Worm (Caenorhabditis elegans): ENCODE data around the gene B0238.15.

DNA sequence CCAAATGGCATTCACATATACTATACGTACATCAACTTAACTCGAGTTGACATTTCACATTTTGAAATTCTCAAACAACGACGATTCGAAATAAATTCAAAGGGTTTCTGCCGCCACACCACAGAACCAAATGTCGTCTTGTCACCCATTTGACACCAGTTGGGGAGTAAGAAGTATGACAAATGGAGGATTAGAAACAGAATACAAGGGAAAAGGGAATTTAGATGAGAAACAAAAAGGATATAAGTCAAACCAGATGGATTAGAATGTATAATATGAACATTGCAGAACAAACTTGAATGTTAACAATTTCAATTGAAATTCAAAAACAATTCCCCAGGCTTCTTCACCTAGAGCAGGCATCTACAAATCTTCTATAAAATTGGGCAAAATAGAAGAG is 38.3 kb upstream of the B0238.15 start:
- TF ChIP-seq unc-62 (GFP tag; optimal IDR thresholded peaks at IDR 0.05 in 1 of 2): peak in 1 of 2 experiments; percentile 79
- TF ChIP-seq unc-62 (tag; optimal IDR thresholded peaks at IDR 0.05): no peak
- TF ChIP-seq hmg-1.1 (GFP tag; IDR thresholded peaks at IDR 0.05): no peak
- no peak for TF ChIP-seq daf-19 (GFP tag; conservative IDR thresholded peaks at IDR 0.05)
- no peak for TF ChIP-seq nhr-237 (tag; optimal IDR thresholded peaks at IDR 0.05)
- no peak for TF ChIP-seq pqm-1 (tag; optimal IDR thresholded peaks at IDR 0.05)
- no peak for TF ChIP-seq unc-39 (tag; optimal IDR thresholded peaks at IDR 0.05)
- no peak for TF ChIP-seq lin-15B (tag; optimal IDR thresholded peaks at IDR 0.05)
- TF ChIP-seq nhr-10 (tag; optimal IDR thresholded peaks at IDR 0.05): no peak
- TF ChIP-seq dmd-6 (GFP tag; IDR thresholded peaks at IDR 0.05): no peak
- no peak for TF ChIP-seq nhr-6 (tag; optimal IDR thresholded peaks at IDR 0.05)
- TF ChIP-seq unc-130 (GFP tag; optimal IDR thresholded peaks at IDR 0.05): no peak
- no peak for TF ChIP-seq ama-1 (optimal IDR thresholded peaks at IDR 0.05)
